Fruit fly (Drosophila melanogaster) whole organism, embryonic: ENCODE measurements around the gene CG13086.

Experiments used
- Ada2b ChIP-seq: fragments of 200-800 bp; sonication (Bioruptor generic); IDR thresholded peaks from 2 replicates; pipeline ENCODE4 v1.3.6; 2022; ENCODE audit warnings: missing biosample characterization, missing genetic modification characterization
- Antp ChIP-seq: fragments of 200-800 bp; sonication (Bioruptor generic); optimal IDR thresholded peaks from 3 replicates; lab custom pipeline; 2016; ENCODE audit warnings: missing biosample characterization, missing genetic modification characterization
- CG10321 ChIP-seq: fragments of 200-800 bp; sonication (Bioruptor generic); IDR thresholded peaks from 2 replicates; pipeline ENCODE4 v1.3.6; 2022; ENCODE audit warnings: missing biosample characterization, missing genetic modification characterization
- CG12659 ChIP-seq: fragments of 200-800 bp; sonication (Bioruptor generic); optimal IDR thresholded peaks from 3 replicates; lab custom pipeline; 2017; ENCODE audit warnings: mild to moderate bottlenecking, missing biosample characterization, missing genetic modification reagents, missing genetic modification characterization
- CG13775 ChIP-seq: fragments of 200-800 bp; sonication (Bioruptor generic); optimal IDR thresholded peaks from 3 replicates; lab custom pipeline; 2017; ENCODE audit warnings: missing biosample characterization, mild to moderate bottlenecking, missing genetic modification characterization
- CG14050 ChIP-seq: fragments of 200-800 bp; sonication (Bioruptor generic); IDR thresholded peaks from 3 replicates; pipeline ENCODE4 v1.3.6; 2022; ENCODE audit warnings: missing biosample characterization, missing genetic modification characterization
- CG14667 ChIP-seq: fragments of 200-800 bp; sonication (Bioruptor generic); IDR thresholded peaks from 2 replicates; pipeline ENCODE4 v1.3.6; 2022; ENCODE audit warnings: missing biosample characterization, missing genetic modification characterization
- CG15269 ChIP-seq: fragments of 200-800 bp; sonication (Bioruptor generic); optimal IDR thresholded peaks from 2 replicates; lab custom pipeline; 2018; ENCODE audit warnings: missing biosample characterization, mild to moderate bottlenecking, missing genetic modification characterization, moderate library complexity
- CG17359 ChIP-seq: fragments of 200-800 bp; sonication (Bioruptor generic); optimal IDR thresholded peaks from 3 replicates; lab custom pipeline; 2018; ENCODE audit warnings: missing biosample characterization, mild to moderate bottlenecking, missing genetic modification characterization, moderate library complexity
- CG17612 ChIP-seq: fragments of 200-800 bp; sonication (Bioruptor generic); IDR thresholded peaks from 2 replicates; pipeline ENCODE4 v1.3.6; 2022; ENCODE audit warnings: missing biosample characterization, missing genetic modification characterization
- CG1792 ChIP-seq: fragments of 200-800 bp; sonication (Bioruptor generic); optimal IDR thresholded peaks from 2 replicates; lab custom pipeline; 2016; ENCODE audit warnings: missing biosample characterization, missing genetic modification characterization
- CG18262 ChIP-seq: fragments of 200-800 bp; optimal IDR thresholded peaks from 3 replicates; lab custom pipeline; 2019; ENCODE audit warnings: missing biosample characterization, mild to moderate bottlenecking, missing genetic modification characterization, moderate library complexity
- CG30431 ChIP-seq: fragments of 200-800 bp; sonication (Bioruptor generic); optimal IDR thresholded peaks from 2 replicates; lab custom pipeline; 2017; ENCODE audit warnings: missing biosample characterization, missing genetic modification characterization
- CG3163 ChIP-seq: fragments of 200-800 bp; sonication (Bioruptor generic); optimal IDR thresholded peaks from 3 replicates; lab custom pipeline; 2016; ENCODE audit warnings: missing biosample characterization, missing genetic modification characterization
- CG32767 ChIP-seq: fragments of 200-800 bp; sonication (Bioruptor generic); IDR thresholded peaks from 2 replicates; pipeline ENCODE4 v1.3.6; 2022; ENCODE audit warnings: missing biosample characterization, missing genetic modification characterization
- CG33557 ChIP-seq: fragments of 200-800 bp; sonication (Bioruptor generic); optimal IDR thresholded peaks from 2 replicates; lab custom pipeline; 2019; ENCODE audit warnings: missing biosample characterization, mild to moderate bottlenecking, missing genetic modification characterization, moderate library complexity
- CG3847 ChIP-seq: fragments of 200-800 bp; sonication (Bioruptor generic); IDR thresholded peaks from 2 replicates; pipeline ENCODE4 v1.3.6; 2022; ENCODE audit warnings: missing biosample characterization, missing genetic modification characterization
- CG4707 ChIP-seq: fragments of 200-800 bp; sonication (Bioruptor generic); optimal IDR thresholded peaks from 2 replicates; lab custom pipeline; 2018; ENCODE audit warnings: missing biosample characterization, mild to moderate bottlenecking, missing genetic modification characterization, moderate library complexity
- CG7372 ChIP-seq: fragments of 200-800 bp; sonication (Bioruptor generic); IDR thresholded peaks from 2 replicates; pipeline ENCODE4 v1.3.6; 2022; ENCODE audit warnings: missing biosample characterization, missing genetic modification characterization
- CG8089 ChIP-seq: fragments of 200-800 bp; sonication (Bioruptor generic); optimal IDR thresholded peaks from 3 replicates; lab custom pipeline; 2016; ENCODE audit warnings: missing biosample characterization, missing genetic modification characterization
- CG9876 ChIP-seq: fragments of 200-800 bp; sonication (Bioruptor generic); optimal IDR thresholded peaks from 2 replicates; lab custom pipeline; 2016; ENCODE audit warnings: missing biosample characterization, missing genetic modification characterization
- D19A ChIP-seq: fragments of 200-800 bp; optimal IDR thresholded peaks from 3 replicates; lab custom pipeline; 2019; ENCODE audit warnings: missing biosample characterization, mild to moderate bottlenecking, missing genetic modification characterization, moderate library complexity
- Fer1 ChIP-seq: fragments of 200-800 bp; sonication (Bioruptor generic); optimal IDR thresholded peaks from 2 replicates; lab custom pipeline; 2017; ENCODE audit warnings: missing biosample characterization, mild to moderate bottlenecking, missing genetic modification characterization
- H2.0 ChIP-seq: fragments of 200-800 bp; sonication (Bioruptor generic); IDR thresholded peaks from 2 replicates; pipeline ENCODE4 v1.3.6; 2022; ENCODE audit warnings: missing biosample characterization, missing genetic modification characterization
- HHEX ChIP-seq: fragments of 200-800 bp; sonication (Bioruptor generic); optimal IDR thresholded peaks from 3 replicates; lab custom pipeline; 2017; ENCODE audit warnings: missing biosample characterization, mild to moderate bottlenecking, missing genetic modification characterization, missing genetic modification reagents
- HLH3B ChIP-seq: fragments of 200-800 bp; sonication (Bioruptor generic); IDR thresholded peaks from 2 replicates; pipeline ENCODE4 v1.3.6; 2022; ENCODE audit warnings: missing biosample characterization, missing genetic modification characterization
- HmgD ChIP-seq: fragments of 200-800 bp; sonication (Bioruptor generic); optimal IDR thresholded peaks from 3 replicates; lab custom pipeline; 2016; ENCODE audit warnings: missing biosample characterization, missing genetic modification characterization
- Lpt ChIP-seq: fragments of >200 bp; optimal IDR thresholded peaks from 2 replicates; lab custom pipeline; 2018; ENCODE audit warnings: missing biosample characterization, missing genetic modification characterization
- Meics ChIP-seq: fragments of 200-800 bp; sonication (Bioruptor generic); optimal IDR thresholded peaks from 2 replicates; lab custom pipeline; 2017; ENCODE audit warnings: missing biosample characterization, mild to moderate bottlenecking, missing genetic modification characterization
- Oli ChIP-seq: fragments of 200-800 bp; sonication (Bioruptor generic); optimal IDR thresholded peaks from 2 replicates; lab custom pipeline; 2018; ENCODE audit warnings: missing biosample characterization, mild to moderate bottlenecking, missing genetic modification characterization, moderate library complexity
- Sox102F ChIP-seq: fragments of 200-800 bp; sonication (Bioruptor generic); optimal IDR thresholded peaks from 2 replicates; lab custom pipeline; 2018; ENCODE audit warnings: missing biosample characterization, mild to moderate bottlenecking, missing genetic modification characterization, moderate library complexity
- Xbp1 ChIP-seq: fragments of 200-800 bp; sonication (Bioruptor generic); optimal IDR thresholded peaks from 3 replicates; lab custom pipeline; 2016; ENCODE audit warnings: missing biosample characterization, mild to moderate bottlenecking, missing genetic modification characterization
- ac ChIP-seq: fragments of 200-800 bp; sonication (Bioruptor generic); optimal IDR thresholded peaks from 3 replicates; lab custom pipeline; 2017; ENCODE audit warnings: missing biosample characterization, mild to moderate bottlenecking, missing genetic modification characterization
- az2 ChIP-seq: fragments of 200-800 bp; sonication (Bioruptor generic); optimal IDR thresholded peaks from 3 replicates; lab custom pipeline; 2016; ENCODE audit warnings: missing biosample characterization, missing genetic modification characterization
- bbx ChIP-seq: fragments of 200-800 bp; sonication (Bioruptor generic); IDR thresholded peaks from 2 replicates; pipeline ENCODE4 v1.3.6; 2022; ENCODE audit warnings: missing biosample characterization, missing genetic modification characterization; ENCODE audit not compliant: partially characterized antibody
- br ChIP-seq: fragments of >200 bp; optimal IDR thresholded peaks from 2 replicates; lab custom pipeline; 2017
- bsh ChIP-seq, 2 experiments: fragments of 200-800 bp; sonication (Bioruptor generic); optimal IDR thresholded peaks; 2 replicates each; lab custom pipeline; 2017 to 2018; ENCODE audit warnings: mild to moderate bottlenecking in 2 of 2, missing biosample characterization in 2 of 2, missing genetic modification characterization in 2 of 2, moderate library complexity in 1 of 2
- croc ChIP-seq: fragments of 200-800 bp; sonication (Bioruptor generic); conservative IDR thresholded peaks from 3 replicates; pipeline ENCODE4 v1.3.6; 2022; ENCODE audit warnings: missing biosample characterization, missing genetic modification characterization
- ftz-f1 ChIP-seq: fragments of 200-800 bp; sonication (Bioruptor generic); optimal IDR thresholded peaks from 2 replicates; lab custom pipeline; 2016; ENCODE audit warnings: missing biosample characterization, missing genetic modification characterization
- gfzf ChIP-seq: fragments of 200-800 bp; sonication (Bioruptor generic); optimal IDR thresholded peaks from 2 replicates; lab custom pipeline; 2016; ENCODE audit warnings: missing biosample characterization, mild to moderate bottlenecking, missing genetic modification characterization, moderate library complexity
- h ChIP-seq: fragments of >200 bp; optimal IDR thresholded peaks from 2 replicates; lab custom pipeline; 2017
- odd ChIP-seq: fragments of 200-800 bp; sonication (Bioruptor generic); optimal IDR thresholded peaks from 2 replicates; lab custom pipeline; 2017; ENCODE audit warnings: missing biosample characterization, mild to moderate bottlenecking, missing genetic modification characterization
- pita ChIP-seq: fragments of 200-800 bp; sonication (Bioruptor generic); optimal IDR thresholded peaks from 2 replicates; lab custom pipeline; 2017; ENCODE audit warnings: missing biosample characterization, mild to moderate bottlenecking, missing genetic modification characterization
- sna ChIP-seq: fragments of 200-800 bp; sonication (Bioruptor generic); IDR thresholded peaks from 2 replicates; pipeline ENCODE4 v1.3.6; 2022; ENCODE audit warnings: missing biosample characterization, missing genetic modification characterization; ENCODE audit not compliant: partially characterized antibody
- tgo ChIP-seq: fragments of 200-800 bp; sonication (Bioruptor generic); IDR thresholded peaks from 3 replicates; pipeline ENCODE4 v1.3.6; 2022; ENCODE audit warnings: missing biosample characterization, missing genetic modification characterization
- tx ChIP-seq: fragments of 200-800 bp; sonication (Bioruptor generic); optimal IDR thresholded peaks from 2 replicates; lab custom pipeline; 2016; ENCODE audit warnings: missing biosample characterization, missing genetic modification characterization
- usp ChIP-seq: fragments of >200 bp; optimal IDR thresholded peaks from 2 replicates; lab custom pipeline; 2017; ENCODE audit warnings: missing biosample characterization, missing genetic modification characterization
- yki ChIP-seq: fragments of >200 bp; optimal IDR thresholded peaks from 3 replicates; lab custom pipeline; 2018
- z ChIP-seq: fragments of 200-800 bp; sonication (Bioruptor generic); IDR thresholded peaks from 3 replicates; pipeline ENCODE4 v1.3.6; 2022; ENCODE audit warnings: missing biosample characterization, missing genetic modification characterization
- zfh1 ChIP-seq: fragments of 200-800 bp; sonication (Bioruptor generic); IDR thresholded peaks from 3 replicates; pipeline ENCODE4 v1.3.6; 2022; ENCODE audit warnings: missing biosample characterization, missing genetic modification characterization

The CG13086 gene

DNA sequence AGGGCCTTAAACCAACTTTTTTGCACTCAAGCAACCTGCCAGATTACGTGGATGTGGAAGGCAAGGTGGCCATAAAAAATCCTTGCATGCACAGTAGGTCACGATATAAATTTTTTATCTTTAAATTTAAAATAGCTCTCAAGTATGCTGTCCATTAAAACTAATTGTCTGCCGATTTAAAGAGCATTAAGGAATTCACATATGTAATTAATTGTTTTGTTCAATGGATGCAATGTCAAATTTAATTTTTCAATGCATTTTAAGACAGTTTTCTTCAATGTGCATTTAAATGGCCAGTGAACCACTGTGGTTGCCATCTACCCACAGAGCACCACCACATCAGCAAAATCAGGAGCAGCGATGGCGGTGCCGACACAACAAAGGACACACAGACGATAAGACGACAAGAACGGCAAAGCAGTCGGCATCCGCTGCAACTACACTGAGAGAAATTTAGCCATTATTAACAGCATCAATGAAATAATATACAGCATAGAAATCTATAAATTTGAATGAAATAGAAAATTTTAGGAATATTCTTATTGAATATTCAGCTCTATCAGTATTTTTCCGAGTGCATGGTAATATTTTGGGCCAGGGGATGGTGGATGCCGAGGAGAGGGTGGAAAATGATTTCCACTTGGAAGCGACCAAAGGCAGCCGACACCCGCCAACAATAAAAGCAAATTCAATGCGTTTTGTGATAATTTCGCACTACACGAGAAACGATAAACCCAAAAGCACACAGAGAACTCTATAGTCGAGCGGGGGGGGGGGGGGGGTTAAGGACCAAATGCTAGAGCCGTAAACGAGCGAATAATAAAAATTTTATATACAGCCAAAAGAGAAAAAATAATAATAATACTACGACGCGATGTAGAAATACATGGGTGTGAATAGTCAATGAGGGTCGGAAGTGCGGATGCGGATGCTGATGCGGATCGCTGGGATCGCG is 13.2 kb downstream of the CG13086 start (continued):
- TF ChIP-seq bsh (GFP tag; optimal IDR thresholded peaks at IDR 0.05; lab: Kevin White, UChicago) (peak in 1 of 2 experiments; percentile 69), tx (GFP tag; lab: Kevin White, UChicago) (no peak), h (no peak), HHEX (GFP tag; lab: Kevin White, UChicago) (peak; percentile 35), CG14050 (GFP tag; lab: Robert Waterston, UW) (peak; percentile 32; the same call in 1 of the 3 replicates), yki (lab: Kevin White, UChicago) (no peak), CG3163 (GFP tag; lab: Kevin White, UChicago) (no peak), gfzf (GFP tag; lab: Kevin White, UChicago) (no peak), CG17612 (GFP tag; lab: Robert Waterston, UW) (no peak), Sox102F (GFP tag; lab: Kevin White, UChicago) (peak; percentile 49), Antp (GFP tag; lab: Kevin White, UChicago) (no peak), Ada2b (GFP tag; lab: Robert Waterston, UW) (0 out of 2 replicates have a peak, but pooled peaks have one; percentile 22), CG1792 (GFP tag; lab: Kevin White, UChicago) (peak; percentile 5), CG33557 (GFP tag; lab: Kevin White, UChicago) (peak; percentile 52), CG9876 (GFP tag; lab: Kevin White, UChicago) (no peak), ftz-f1 (GFP tag; lab: Kevin White, UChicago) (no peak), H2.0 (GFP tag; lab: Robert Waterston, UW) (peak; percentile 48), D19A (peak; percentile 31), az2 (GFP tag; lab: Kevin White, UChicago) (peak; percentile 54), CG8089 (GFP tag; lab: Kevin White, UChicago) (no peak), sna (GFP tag; lab: Robert Waterston, UW) (no peak), bbx (GFP tag; lab: Robert Waterston, UW) (no peak), HmgD (no peak), HLH3B (GFP tag; lab: Robert Waterston, UW) (peak; percentile 22; the same call in 1 of the 2 replicates), CG17359 (peak; percentile 64), CG13775 (GFP tag; lab: Kevin White, UChicago) (peak; percentile 21), CG3847 (no peak; the same call in 1 of the 2 replicates), Fer1 (GFP tag; lab: Kevin White, UChicago) (peak; percentile 30), tgo (GFP tag; lab: Robert Waterston, UW) (no peak; the same call in 2 of the 3 replicates), CG12659 (GFP tag; lab: Kevin White, UChicago) (peak; percentile 31), CG18262 (tag; lab: Kevin White, UChicago) (peak; percentile 75), CG7372 (no peak), ac (GFP tag; lab: Kevin White, UChicago) (no peak), CG15269 (tag; lab: Kevin White, UChicago) (peak; percentile 23), croc (GFP tag; lab: Robert Waterston, UW) (no peak; the same call in 1 of the 3 replicates), odd (GFP tag; lab: Kevin White, UChicago) (peak; percentile 8), z (GFP tag; lab: Robert Waterston, UW) (no peak), CG30431 (peak; percentile 46), CG4707 (GFP tag; lab: Kevin White, UChicago) (no peak), CG32767 (GFP tag; lab: Robert Waterston, UW) (0 out of 2 replicates have a peak, but pooled peaks have one; percentile 10), zfh1 (GFP tag; lab: Robert Waterston, UW) (peak; percentile 61; the same call in 2 of the 3 replicates), CG14667 (GFP tag; lab: Robert Waterston, UW) (peak; percentile 33; the same call in 1 of the 2 replicates), Xbp1 (GFP tag; lab: Kevin White, UChicago) (peak; percentile 30), CG10321 (GFP tag; lab: Robert Waterston, UW) (no peak), pita (no peak), usp (no peak), br (lab: Kevin White, UChicago) (no peak), Oli (tag; lab: Kevin White, UChicago) (peak; percentile 47), Lpt (GFP tag; lab: Kevin White, UChicago) (no peak), Meics (GFP tag; lab: Kevin White, UChicago) (peak; percentile 21)
